Worm (Caenorhabditis elegans): ENCODE results near the gene F56B3.4.

ce11 chrIV:829107-829506, 35.0 kb upstream of the F56B3.4 start:
- TF ChIP-seq mls-2 (tag; optimal IDR thresholded peaks at IDR 0.05) (no peak), unc-62 (GFP tag; optimal IDR thresholded peaks at IDR 0.05) (no peak), elt-1 (tag; optimal IDR thresholded peaks at IDR 0.05; ENCODE audit: borderline replicate concordance, insufficient read depth) (no peak), nhr-237 (tag; optimal IDR thresholded peaks at IDR 0.05) (no peak), snpc-4 (tag; optimal IDR thresholded peaks at IDR 0.05) (no peak), nhr-28 (tag; optimal IDR thresholded peaks at IDR 0.05) (no peak)
